Worm (Caenorhabditis elegans): ENCODE results near the gene arx-6.

Gene arx-6

DNA sequence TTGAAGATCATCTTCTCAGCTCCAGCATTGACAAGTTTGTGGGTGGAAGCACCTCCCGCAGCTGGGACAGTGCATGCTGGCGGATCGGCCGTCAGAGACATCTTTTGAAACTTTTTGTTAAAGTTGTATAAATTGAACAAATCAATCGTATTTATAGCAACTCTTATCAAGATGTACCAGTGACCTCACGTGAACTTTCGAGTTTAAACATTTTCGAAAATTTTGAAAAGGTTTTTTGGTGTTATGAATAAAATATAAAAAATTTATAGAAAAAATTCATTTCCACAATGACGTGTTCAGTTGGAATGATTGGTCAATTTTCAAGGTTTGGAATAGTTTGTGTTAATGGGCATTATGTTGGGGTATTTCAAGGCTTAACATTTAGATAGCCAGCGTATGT, 9.8 kb upstream of the arx-6 start, which contains the start of the genes msd-4 and C35D10.3:
Gene msd-4, minus strand, starts transcription at position 101 of the 400 bp plus-strand sequence.
Gene C35D10.3, plus strand, starts transcription at position 279 of the 400 bp plus-strand sequence.
- TF ChIP-seq unc-62 (GFP tag; optimal IDR thresholded peaks at IDR 0.05), result no peak

DNA sequence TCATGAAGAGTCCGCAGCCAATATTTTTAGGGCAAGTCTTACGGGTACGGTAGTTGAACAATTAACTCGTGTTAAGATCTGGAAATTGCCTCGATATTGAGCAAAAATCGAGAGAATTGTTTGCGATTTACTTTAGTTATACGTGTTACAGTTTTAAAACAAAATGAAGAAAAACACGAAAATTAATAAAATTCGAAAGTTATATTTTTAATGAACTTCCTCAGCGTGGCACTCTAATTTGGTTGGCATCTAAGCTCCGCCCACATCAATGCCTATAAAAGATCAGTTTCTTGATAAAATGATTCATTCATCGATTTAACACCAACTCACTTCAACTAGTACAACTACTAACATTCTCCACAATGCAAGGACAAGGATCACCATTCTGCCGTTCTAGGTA, 8.0 kb upstream of the arx-6 start, which contains the start of gene gipc-1:
Gene gipc-1, plus strand, starts transcription at position 301 of the 400 bp plus-strand sequence.
- TF ChIP-seq unc-62 (GFP tag; optimal IDR thresholded peaks at IDR 0.05), result no peak

DNA sequence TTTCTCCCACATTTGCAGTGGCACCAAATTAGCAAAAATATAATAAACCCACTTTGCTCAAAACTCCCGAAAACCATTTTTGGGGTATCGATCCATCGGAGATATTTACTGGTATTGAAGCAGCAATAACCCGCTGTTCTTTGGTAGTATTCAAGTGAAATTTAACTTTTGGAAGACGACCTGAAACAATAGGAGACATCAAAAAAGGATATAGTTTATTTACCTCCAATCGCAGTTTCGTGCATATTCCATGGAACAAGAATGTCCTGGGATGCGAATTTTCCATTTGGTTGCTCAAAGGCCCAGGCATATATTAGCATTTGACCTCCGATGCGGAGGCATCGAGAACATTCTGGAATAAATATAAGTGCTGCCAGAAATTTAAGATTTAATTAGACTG, 5.1 kb upstream of the arx-6 start:
- no peak for TF ChIP-seq unc-62 (GFP tag; optimal IDR thresholded peaks at IDR 0.05)

DNA sequence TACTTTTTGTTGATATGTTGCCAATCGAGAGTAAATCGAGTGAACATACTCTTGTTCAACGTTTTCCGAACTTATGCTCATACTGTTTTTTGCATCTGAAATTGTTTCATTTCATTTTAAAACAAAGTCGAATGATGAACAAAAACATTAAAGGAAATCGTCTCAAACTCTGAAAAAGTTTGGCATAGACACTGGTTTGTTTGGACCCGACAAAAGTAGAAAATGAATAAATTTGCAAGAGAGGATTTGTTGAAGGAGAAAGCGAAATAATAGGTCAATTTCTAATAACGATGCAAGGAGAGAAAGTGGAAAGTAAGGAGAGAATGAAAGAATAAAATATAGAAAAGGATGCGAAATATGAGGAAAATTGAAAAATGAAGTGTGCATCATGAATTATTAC, 3.8 kb upstream of the arx-6 start, which contains the start of gene C35D10.12:
Gene C35D10.12, minus strand, starts transcription at position 101 of the 400 bp plus-strand sequence.
- TF ChIP-seq unc-62 (GFP tag; optimal IDR thresholded peaks at IDR 0.05), result no peak

DNA sequence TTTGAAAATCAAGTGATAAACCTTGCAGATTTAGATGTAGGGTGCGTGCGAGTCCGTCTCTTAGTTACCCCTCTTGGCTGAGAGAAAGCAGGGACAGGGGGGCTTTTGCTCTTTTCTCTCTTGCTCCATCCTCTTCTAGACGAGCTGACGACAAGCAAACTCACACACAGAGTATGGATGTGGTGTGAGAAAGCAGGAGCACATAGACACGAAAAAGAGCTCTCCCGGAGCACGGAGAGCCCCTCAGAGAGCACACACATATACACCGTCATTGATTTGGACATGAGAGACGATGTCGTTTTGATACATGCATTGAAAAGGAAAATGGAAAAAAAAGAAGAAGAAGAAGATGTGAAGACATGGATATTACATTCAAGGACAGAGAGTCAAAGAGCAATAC, 2.8 kb upstream of the arx-6 start:
- TF ChIP-seq unc-62 (GFP tag; optimal IDR thresholded peaks at IDR 0.05), result no peak

DNA sequence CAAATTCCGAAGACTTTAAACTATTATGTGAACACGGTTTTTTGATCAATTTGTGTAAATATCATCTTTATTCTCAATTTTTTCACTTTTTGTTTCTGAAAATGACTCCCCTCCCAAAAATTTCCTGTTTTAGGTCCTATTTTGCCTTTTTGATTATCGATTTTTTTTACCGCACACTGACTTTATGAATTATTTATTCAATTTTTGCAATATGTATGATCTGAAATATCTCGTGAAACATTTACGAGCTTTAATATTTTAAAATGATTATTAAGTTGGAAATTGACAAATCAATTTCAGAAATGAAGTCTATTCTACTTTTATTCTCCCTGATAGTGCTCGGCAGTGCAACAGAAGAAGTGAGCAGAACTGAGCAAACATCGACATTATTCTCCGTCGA, 987 bp downstream of the arx-6 start, which contains the start of gene C35D10.1:
Gene C35D10.1, plus strand, starts transcription at position 301 of the 400 bp plus-strand sequence.
- no peak for TF ChIP-seq unc-62 (GFP tag; optimal IDR thresholded peaks at IDR 0.05)

DNA sequence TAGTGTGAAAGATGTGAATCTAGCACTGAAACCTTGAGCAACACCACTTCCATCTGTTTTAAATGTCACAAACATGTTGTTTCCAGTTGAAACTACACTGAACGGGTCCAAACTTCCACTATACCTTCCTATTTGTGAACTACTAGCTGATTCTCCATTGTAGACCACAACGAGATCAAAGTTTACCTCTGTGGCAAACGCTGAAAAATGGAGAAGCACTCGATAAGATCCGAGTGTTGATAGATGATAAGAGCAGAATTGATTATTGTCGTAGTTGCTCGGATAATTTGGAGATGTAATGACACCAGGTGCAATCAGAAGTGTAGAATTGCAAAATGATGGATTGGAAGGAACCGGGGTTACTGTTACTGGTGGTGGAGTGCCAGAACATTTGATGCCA, 3.5 kb downstream of the arx-6 start:
- no peak for TF ChIP-seq unc-62 (GFP tag; optimal IDR thresholded peaks at IDR 0.05)

DNA sequence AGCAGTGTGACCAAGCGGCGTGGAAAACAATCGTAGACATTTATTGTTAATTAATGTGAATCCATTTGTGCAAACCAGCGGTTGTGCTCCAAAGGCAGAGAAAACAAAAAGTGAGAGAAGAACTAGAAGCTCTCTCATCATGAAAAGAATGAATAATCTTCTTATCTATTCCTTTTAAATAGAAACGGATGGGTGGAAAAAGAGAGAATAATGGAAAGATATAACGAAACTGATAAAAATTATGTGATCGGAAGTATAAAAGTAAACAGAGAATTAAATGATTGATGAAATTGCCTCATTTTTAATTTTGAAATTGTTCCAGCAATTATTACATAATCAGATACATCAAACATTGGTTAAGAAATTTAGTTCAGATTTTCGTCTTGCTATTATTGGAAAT, 5.0 kb downstream of the arx-6 start, which contains the start of gene clec-5:
Gene clec-5, minus strand, starts transcription at position 178 of the 400 bp plus-strand sequence.
- TF ChIP-seq unc-62 (GFP tag; optimal IDR thresholded peaks at IDR 0.05), result no peak

DNA sequence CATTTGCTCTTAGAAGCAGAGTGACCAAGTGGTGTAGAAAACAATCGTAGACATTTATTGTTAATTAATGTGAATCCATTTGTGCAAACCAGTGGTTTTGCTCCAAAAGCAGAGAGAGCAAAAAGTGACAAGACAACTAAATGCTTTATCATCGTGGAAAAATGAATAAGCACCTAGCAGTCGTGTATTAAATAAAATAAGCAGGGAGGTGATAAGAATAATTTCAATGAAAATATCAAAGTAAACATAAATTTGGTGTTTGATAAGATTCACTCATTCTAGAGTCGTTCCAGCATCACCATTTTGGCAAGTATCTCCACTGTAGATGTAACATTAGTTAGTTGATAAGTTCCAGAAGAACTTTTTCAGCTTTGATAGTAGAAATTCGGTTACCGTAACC, 8.8 kb downstream of the arx-6 start, which contains the start of gene clec-6:
Gene clec-6, minus strand, starts transcription at position 154 of the 400 bp plus-strand sequence.
- no peak for TF ChIP-seq unc-62 (GFP tag; optimal IDR thresholded peaks at IDR 0.05)

DNA sequence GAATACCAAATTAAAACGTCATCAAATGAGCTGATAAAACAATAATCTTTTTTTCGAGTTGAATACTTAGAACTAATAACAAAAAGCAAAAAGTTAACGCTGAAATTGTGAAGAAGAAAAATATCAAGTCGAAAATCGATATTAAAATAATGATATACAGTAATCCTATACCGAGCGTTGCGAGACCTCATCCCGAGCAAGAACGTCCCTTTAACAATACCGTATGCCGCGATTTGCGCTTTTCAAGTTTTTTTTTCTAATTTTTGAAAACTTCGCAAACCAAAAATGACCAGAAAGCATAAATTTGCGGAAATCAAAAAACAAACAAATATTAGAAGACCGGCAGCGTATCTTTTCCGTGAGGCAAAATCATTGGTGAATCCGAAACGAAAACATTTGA, 12.5 kb downstream of the arx-6 start, which contains the start of gene F26F4.5:
Gene F26F4.5, minus strand, starts transcription at position 256 of the 400 bp plus-strand sequence.
- TF ChIP-seq unc-62 (GFP tag; optimal IDR thresholded peaks at IDR 0.05), result no peak

DNA sequence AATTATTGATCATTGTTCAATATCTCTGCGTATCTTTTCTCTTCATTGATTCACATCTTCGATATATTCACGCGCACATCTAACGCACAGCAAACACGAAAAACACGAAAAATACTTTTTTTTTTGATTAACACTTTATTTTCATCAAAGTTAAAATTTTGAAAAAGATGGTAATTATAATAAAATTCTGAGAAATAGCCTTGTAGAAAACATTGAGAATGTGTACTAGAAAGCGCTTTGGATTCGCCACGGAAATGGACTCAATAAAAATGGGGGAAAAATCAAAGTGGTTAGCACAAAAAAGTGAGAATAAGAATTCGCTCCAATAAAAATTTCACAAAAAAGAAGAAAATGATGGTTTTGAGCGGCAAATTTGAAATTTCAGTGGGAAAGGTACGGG, 15.1 kb downstream of the arx-6 start, which contains the start of gene F26F4.6:
Gene F26F4.6, minus strand, starts transcription at position 101 of the 400 bp plus-strand sequence.
- TF ChIP-seq unc-62 (GFP tag; optimal IDR thresholded peaks at IDR 0.05), result no peak

DNA sequence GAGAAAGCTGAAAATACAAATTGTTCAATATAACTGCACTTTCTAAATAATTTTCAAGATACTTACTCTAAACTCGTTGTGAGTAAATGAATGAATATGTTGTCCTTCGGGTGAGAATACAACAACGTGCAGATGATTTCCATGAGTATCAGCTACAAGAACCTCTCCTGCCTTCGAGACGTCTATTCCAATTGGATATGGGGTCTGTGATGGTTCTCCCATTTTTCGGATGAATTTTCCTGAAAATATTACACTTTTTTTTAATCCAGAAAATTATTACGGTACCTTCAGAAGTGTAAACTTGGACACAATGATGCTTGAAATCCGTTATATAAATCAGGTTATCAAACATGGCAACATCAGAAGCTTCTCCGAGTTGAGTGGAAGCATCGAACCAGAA, 16.9 kb downstream of the arx-6 start:
- TF ChIP-seq unc-62 (GFP tag; optimal IDR thresholded peaks at IDR 0.05), result no peak

DNA sequence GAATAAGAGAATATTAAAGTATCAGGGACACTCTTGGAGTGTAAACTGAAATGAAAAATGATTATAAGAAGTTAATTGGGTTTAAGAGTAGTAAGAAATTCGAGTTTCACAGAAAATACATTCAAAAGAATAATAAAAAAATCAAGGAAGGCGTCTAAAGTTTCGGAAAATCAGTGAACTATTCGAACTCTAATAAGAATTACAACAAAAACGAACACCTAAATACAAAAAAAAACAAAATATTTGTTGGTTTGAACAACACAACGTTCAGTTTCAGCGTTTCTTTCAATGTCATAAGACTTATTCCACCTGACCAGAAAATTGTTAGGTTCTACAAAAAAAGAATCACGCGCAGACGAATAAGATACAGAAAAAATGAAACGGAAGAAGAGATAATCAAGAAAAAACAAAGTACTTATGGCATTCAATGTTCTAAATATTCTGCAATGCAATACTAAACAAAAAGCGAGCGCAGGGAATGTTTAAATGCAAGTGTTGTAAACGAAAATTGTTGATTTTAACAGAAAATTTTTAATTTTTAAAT, 20.6 kb downstream of the arx-6 start, which contains the start of gene nhl-2:
Gene nhl-2, minus strand, starts transcription at position 51 of the 544 bp plus-strand sequence.
- no peak for TF ChIP-seq unc-62 (GFP tag; optimal IDR thresholded peaks at IDR 0.05)

DNA sequence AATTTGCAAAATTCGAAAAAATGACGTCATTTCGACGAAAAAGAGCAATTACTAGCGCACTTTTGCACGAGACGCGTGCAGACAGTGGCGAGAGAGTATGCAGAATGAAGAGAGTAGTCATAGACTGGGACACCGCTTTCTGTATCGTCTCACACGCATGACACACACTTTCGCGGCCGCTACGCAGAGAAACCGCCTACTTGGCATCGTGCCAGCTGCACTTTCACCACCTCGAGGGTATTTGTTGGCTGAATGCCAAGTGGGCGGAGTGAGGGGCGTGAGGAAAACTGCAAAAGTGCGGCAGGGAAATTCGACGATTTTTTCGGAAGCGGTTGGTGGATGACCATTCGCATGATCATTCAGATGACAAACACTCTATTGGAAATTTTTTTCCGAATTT, 21.3 kb downstream of the arx-6 start:
- TF ChIP-seq unc-62 (GFP tag; optimal IDR thresholded peaks at IDR 0.05), result no peak

DNA sequence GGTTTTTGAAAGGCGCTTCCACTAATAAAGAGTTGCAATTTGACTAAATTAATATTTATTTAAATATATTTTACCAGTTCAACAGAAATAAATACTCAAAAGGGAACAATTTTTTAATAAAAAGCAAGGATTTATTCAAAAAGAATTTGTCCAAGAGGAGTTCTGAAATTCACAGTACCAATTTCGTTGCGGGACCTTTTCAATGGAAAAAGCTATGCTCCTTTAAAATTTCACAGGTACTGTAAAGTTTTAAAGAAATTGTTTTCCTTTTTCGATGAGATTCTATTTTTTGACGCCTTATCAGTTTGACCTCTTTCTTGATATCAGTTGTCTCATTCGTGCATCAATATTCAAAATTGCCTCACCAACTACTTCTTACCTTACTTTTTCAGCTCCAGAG, 21.8 kb downstream of the arx-6 start, which contains the start of gene tag-340:
Gene tag-340, plus strand, starts transcription at position 249 of the 400 bp plus-strand sequence.
- TF ChIP-seq unc-62 (GFP tag; optimal IDR thresholded peaks at IDR 0.05), result no peak

DNA sequence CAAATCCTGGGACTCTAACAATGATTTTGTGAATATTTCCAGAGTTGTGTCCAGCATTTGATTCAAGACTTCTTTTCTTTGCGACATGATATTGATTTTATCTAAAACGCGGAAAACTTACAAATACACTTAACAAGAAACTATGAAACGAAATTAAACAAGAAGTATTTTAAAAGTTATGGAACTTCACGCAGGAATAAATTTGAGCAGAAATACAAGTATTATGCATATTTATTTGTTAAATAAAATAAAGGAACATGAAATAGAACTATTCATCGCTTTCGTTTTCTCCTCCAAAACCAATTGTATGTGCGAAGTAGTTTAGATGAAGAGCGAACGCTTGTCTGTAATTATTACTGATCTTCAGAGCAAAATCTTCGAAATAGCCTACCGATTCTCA, 25.3 kb downstream of the arx-6 start, which contains the start of gene kbp-2:
Gene kbp-2, minus strand, starts transcription at position 101 of the 400 bp plus-strand sequence.
- no peak for TF ChIP-seq unc-62 (GFP tag; optimal IDR thresholded peaks at IDR 0.05)

DNA sequence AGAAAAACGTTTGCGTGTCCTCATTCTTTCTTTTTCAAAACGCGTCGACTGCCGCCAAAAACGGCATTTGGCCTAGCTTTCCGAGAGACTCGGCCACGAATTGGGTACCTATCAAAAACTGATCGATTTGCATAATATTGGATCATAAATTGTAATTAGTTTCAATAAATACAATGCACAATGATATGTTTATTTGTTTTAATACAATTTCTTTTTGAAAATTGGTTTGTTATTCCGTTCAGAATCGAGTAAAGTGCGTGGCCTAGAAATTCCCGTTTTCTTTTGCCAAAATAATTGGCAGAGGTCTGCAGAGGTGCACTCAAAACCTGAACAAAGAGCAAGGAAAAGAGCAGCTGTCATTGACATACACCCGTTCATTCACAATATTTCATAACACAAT, 26.9 kb downstream of the arx-6 start, which contains the start of gene F26F4.8:
Gene F26F4.8, minus strand, starts transcription at position 69 of the 400 bp plus-strand sequence.
- TF ChIP-seq unc-62 (GFP tag; optimal IDR thresholded peaks at IDR 0.05), result no peak
